Worm (Caenorhabditis elegans) whole organism, young adult: ENCODE results near the gene K08E4.7.

Experiments used
- F10E7.11 ChIP-seq: sonication (generic microtip); optimal IDR thresholded peaks from 2 replicates; lab custom pipeline; 2017; ENCODE audit warnings: mild to moderate bottlenecking, missing genetic modification characterization, moderate library complexity, missing compliant biosample characterization
- F22D6.2 ChIP-seq: sonication (generic microtip); optimal IDR thresholded peaks from 2 replicates; lab custom pipeline; 2016; ENCODE audit warnings: mild to moderate bottlenecking, missing genetic modification characterization, missing compliant biosample characterization
- F49E8.2 ChIP-seq: sonication (generic microtip); optimal IDR thresholded peaks from 3 replicates; lab custom pipeline; 2017; ENCODE audit warnings: missing genetic modification characterization, mild to moderate bottlenecking, missing compliant biosample characterization, antibody characterized with exemption, moderate library complexity; ENCODE audit not compliant: insufficient read depth
- F52B5.7 ChIP-seq: sonication (generic microtip); optimal IDR thresholded peaks from 2 replicates; lab custom pipeline; 2016; ENCODE audit warnings: mild to moderate bottlenecking, missing genetic modification characterization, missing compliant biosample characterization
- F55B11.4 ChIP-seq: sonication (generic microtip); optimal IDR thresholded peaks from 2 replicates; lab custom pipeline; 2016; ENCODE audit warnings: missing compliant biosample characterization, missing genetic modification characterization, borderline replicate concordance; ENCODE audit not compliant: insufficient read depth
- F57A8.1 ChIP-seq: fragments of 200-800 bp; sonication (Bioruptor generic); optimal IDR thresholded peaks from 2 replicates; lab custom pipeline; 2018; ENCODE audit warnings: mild to moderate bottlenecking, missing genetic modification characterization, moderate library complexity, missing compliant biosample characterization
- K11D2.4 ChIP-seq: fragments of 200-800 bp; sonication (Bioruptor generic); IDR thresholded peaks from 2 replicates; pipeline ENCODE4 v1.3.6; 2022; ENCODE audit warnings: missing genetic modification reagents, missing genetic modification characterization, missing compliant biosample characterization
- T07F8.4 ChIP-seq: sonication (generic microtip); optimal IDR thresholded peaks from 2 replicates; lab custom pipeline; 2016; ENCODE audit warnings: mild to moderate bottlenecking, missing genetic modification characterization, moderate library complexity, missing compliant biosample characterization
- Y53G8AR.9 ChIP-seq: fragments of 200-800 bp; sonication (Bioruptor generic); conservative IDR thresholded peaks from 2 replicates; pipeline ENCODE4 v1.3.6; 2022; ENCODE audit warnings: missing genetic modification reagents, missing genetic modification characterization, missing compliant biosample characterization
- Y56A3A.18 ChIP-seq: fragments of 200-800 bp; sonication (Bioruptor generic); IDR thresholded peaks from 2 replicates; pipeline ENCODE4 v1.3.6; 2022; ENCODE audit warnings: missing genetic modification reagents, missing genetic modification characterization, missing compliant biosample characterization
- attf-3 ChIP-seq: fragments of 200-800 bp; sonication (Bioruptor generic); conservative IDR thresholded peaks from 2 replicates; pipeline ENCODE4 v1.3.6; 2022; ENCODE audit warnings: missing genetic modification reagents, missing genetic modification characterization, missing compliant biosample characterization
- cebp-2 ChIP-seq: fragments of 200-800 bp; sonication (Bioruptor generic); IDR thresholded peaks from 2 replicates; pipeline ENCODE4 v1.3.6; 2022; ENCODE audit warnings: missing genetic modification characterization, missing compliant biosample characterization
- ceh-100 ChIP-seq: fragments of 200-800 bp; sonication (Bioruptor generic); IDR thresholded peaks from 2 replicates; pipeline ENCODE4 v1.3.6; 2022; ENCODE audit warnings: missing genetic modification reagents, missing genetic modification characterization, missing compliant biosample characterization
- ceh-27 ChIP-seq: fragments of 200-800 bp; sonication (Bioruptor generic); optimal IDR thresholded peaks from 2 replicates; lab custom pipeline; 2018; ENCODE audit warnings: mild to moderate bottlenecking, missing genetic modification characterization, moderate library complexity, missing compliant biosample characterization
- ceh-40 ChIP-seq: fragments of 200-800 bp; sonication (Bioruptor generic); IDR thresholded peaks from 2 replicates; pipeline ENCODE4 v1.3.6; 2022; ENCODE audit warnings: missing genetic modification characterization, missing compliant biosample characterization
- ceh-58 ChIP-seq: fragments of 200-800 bp; sonication (Bioruptor generic); IDR thresholded peaks from 2 replicates; pipeline ENCODE4 v1.3.6; 2022; ENCODE audit warnings: missing genetic modification characterization, missing compliant biosample characterization
- dox-1 ChIP-seq: fragments of 200-800 bp; sonication (Bioruptor generic); IDR thresholded peaks from 2 replicates; pipeline ENCODE4 v1.3.6; 2022; ENCODE audit warnings: missing genetic modification reagents, missing genetic modification characterization, missing compliant biosample characterization
- egrh-3 ChIP-seq: fragments of 200-800 bp; sonication (Bioruptor generic); IDR thresholded peaks from 2 replicates; pipeline ENCODE4 v1.3.6; 2022; ENCODE audit warnings: missing genetic modification reagents, missing genetic modification characterization, missing compliant biosample characterization
- ets-4 ChIP-seq: fragments of 200-800 bp; sonication (Bioruptor generic); optimal IDR thresholded peaks from 2 replicates; lab custom pipeline; 2018; ENCODE audit warnings: mild to moderate bottlenecking, missing genetic modification characterization, missing compliant biosample characterization
- hmg-1.2 ChIP-seq: fragments of 200-800 bp; sonication (Bioruptor generic); IDR thresholded peaks from 2 replicates; pipeline ENCODE4 v1.3.6; 2022; ENCODE audit warnings: missing genetic modification reagents, missing genetic modification characterization, missing compliant biosample characterization
- lag-1 ChIP-seq: fragments of 200-800 bp; sonication (Bioruptor generic); IDR thresholded peaks from 2 replicates; pipeline ENCODE4 v1.3.6; 2022; ENCODE audit warnings: missing genetic modification reagents, missing genetic modification characterization, missing compliant biosample characterization
- lin-40 ChIP-seq: sonication (generic microtip); optimal IDR thresholded peaks from 2 replicates; lab custom pipeline; 2016; ENCODE audit warnings: missing genetic modification characterization, mild to moderate bottlenecking, missing compliant biosample characterization, missing genotype, missing genetic modification reagents
- lin-54 ChIP-seq: fragments of 200-800 bp; sonication (Bioruptor generic); optimal IDR thresholded peaks from 2 replicates; lab custom pipeline; 2018; ENCODE audit warnings: mild to moderate bottlenecking, missing genetic modification characterization, missing compliant biosample characterization
- madf-3 ChIP-seq: fragments of 200-800 bp; sonication (Bioruptor generic); IDR thresholded peaks from 2 replicates; pipeline ENCODE4 v1.3.6; 2022; ENCODE audit warnings: missing genetic modification reagents, missing genetic modification characterization, missing compliant biosample characterization
- nhr-27 ChIP-seq: fragments of 200-800 bp; sonication (Bioruptor generic); optimal IDR thresholded peaks from 2 replicates; lab custom pipeline; 2018; ENCODE audit warnings: mild to moderate bottlenecking, missing genetic modification characterization, moderate library complexity, missing compliant biosample characterization
- nhr-90 ChIP-seq: sonication (generic microtip); optimal IDR thresholded peaks from 2 replicates; lab custom pipeline; 2016; ENCODE audit warnings: missing genotype, mild to moderate bottlenecking, missing genetic modification characterization, missing compliant biosample characterization
- pha-4 ChIP-seq: fragments of 150-350 bp; sonication (generic microtip); optimal IDR thresholded peaks from 2 replicates; lab custom pipeline; 2014; ENCODE audit warnings: missing biosample characterization, missing genetic modification reagents, missing genetic modification characterization
- rcor-1 ChIP-seq: fragments of 200-800 bp; sonication (Bioruptor generic); IDR thresholded peaks from 2 replicates; pipeline ENCODE4 v1.3.6; 2022; ENCODE audit warnings: missing genetic modification reagents, missing genetic modification characterization, missing compliant biosample characterization
- repo-1 ChIP-seq: sonication (generic microtip); optimal IDR thresholded peaks from 2 replicates; lab custom pipeline; 2017; ENCODE audit warnings: mild to moderate bottlenecking, missing genetic modification characterization, missing compliant biosample characterization
- somi-1 ChIP-seq: fragments of 200-800 bp; sonication (Bioruptor generic); optimal IDR thresholded peaks from 2 replicates; lab custom pipeline; 2018; ENCODE audit warnings: mild to moderate bottlenecking, missing genetic modification characterization, missing compliant biosample characterization
- sptf-2 ChIP-seq: fragments of 200-800 bp; sonication (Bioruptor generic); optimal IDR thresholded peaks from 2 replicates; lab custom pipeline; 2018; ENCODE audit warnings: mild to moderate bottlenecking, missing genetic modification characterization, missing compliant biosample characterization
- tbx-9 ChIP-seq: sonication (generic microtip); optimal IDR thresholded peaks from 2 replicates; lab custom pipeline; 2016; ENCODE audit warnings: borderline replicate concordance, missing genetic modification characterization, inconsistent platforms, missing compliant biosample characterization
- tlf-1 ChIP-seq: fragments of 200-800 bp; sonication (Bioruptor generic); optimal IDR thresholded peaks from 2 replicates; lab custom pipeline; 2018; ENCODE audit warnings: mild to moderate bottlenecking, missing genetic modification characterization, missing compliant biosample characterization
- unc-130 ChIP-seq: sonication (generic microtip); optimal IDR thresholded peaks from 2 replicates; lab custom pipeline; 2016; ENCODE audit warnings: missing genetic modification reagents, missing genetic modification characterization, missing compliant biosample characterization
- unc-62 ChIP-seq: fragments of 150-350 bp; optimal IDR thresholded peaks from 2 replicates; lab custom pipeline; 2014; ENCODE audit warnings: missing biosample characterization, missing genetic modification reagents, missing genetic modification characterization
- ztf-18 ChIP-seq: sonication (generic microtip); optimal IDR thresholded peaks from 2 replicates; lab custom pipeline; 2016; ENCODE audit warnings: missing genotype, mild to moderate bottlenecking, missing genetic modification characterization, missing compliant biosample characterization
- ztf-6 ChIP-seq: fragments of 200-800 bp; sonication (Bioruptor generic); IDR thresholded peaks from 2 replicates; pipeline ENCODE4 v1.3.6; 2022; ENCODE audit warnings: missing genetic modification reagents, missing genetic modification characterization, missing compliant biosample characterization

The K08E4.7 gene

DNA sequence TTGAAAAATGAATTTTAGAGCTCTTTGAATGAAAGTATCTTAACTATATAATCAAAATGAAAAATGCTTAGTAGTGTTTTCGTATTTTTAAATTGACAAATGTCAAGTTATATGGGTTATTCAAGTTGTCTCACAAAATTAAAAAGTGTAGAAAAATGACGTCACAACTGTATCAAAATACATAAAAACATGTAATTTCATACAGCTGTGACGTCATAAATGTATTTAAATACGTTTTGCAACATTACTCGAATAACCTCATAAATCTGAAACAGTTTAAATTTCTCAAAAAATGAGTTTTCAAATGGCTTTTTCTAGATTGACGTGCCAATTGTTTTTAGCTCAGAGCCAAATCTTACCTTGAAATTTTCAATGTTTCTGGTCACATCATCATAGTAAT lies 34.1 kb downstream of the K08E4.7 start:
- peak; percentile 34 for TF ChIP-seq lin-40 (tag; lab: Kevin White, UChicago)
- no peak for TF ChIP-seq Y56A3A.18 (GFP tag; lab: Robert Waterston, UW)

ce11 chrIV:12110339-12110738 lies 34.7 kb downstream of the K08E4.7 start, which contains the start of gene col-129:
TSS of gene col-129 (minus strand) at chrIV:12110439.
- TF ChIP-seq Y53G8AR.9 (GFP tag; lab: Robert Waterston, UW) (no peak), F10E7.11 (tag; lab: Kevin White, UChicago) (no peak), lag-1 (GFP tag; lab: Robert Waterston, UW) (no peak), cebp-2 (GFP tag; lab: Robert Waterston, UW) (no peak), attf-3 (GFP tag; lab: Robert Waterston, UW) (no peak), K11D2.4 (GFP tag; lab: Robert Waterston, UW) (no peak), lin-54 (GFP tag; lab: Kevin White, UChicago) (no peak), ceh-40 (GFP tag; lab: Robert Waterston, UW) (no peak), tbx-9 (tag; lab: Kevin White, UChicago) (no peak), T07F8.4 (tag; lab: Kevin White, UChicago) (no peak), madf-3 (GFP tag; lab: Robert Waterston, UW) (no peak), ceh-100 (no peak), hmg-1.2 (GFP tag; lab: Robert Waterston, UW) (no peak), ceh-27 (GFP tag; lab: Kevin White, UChicago) (no peak), ceh-58 (GFP tag; lab: Robert Waterston, UW) (no peak), F52B5.7 (tag; lab: Kevin White, UChicago) (no peak), unc-130 (no peak), nhr-27 (no peak)
- TF ChIP-seq, all 124 proteins: peak for 0

DNA sequence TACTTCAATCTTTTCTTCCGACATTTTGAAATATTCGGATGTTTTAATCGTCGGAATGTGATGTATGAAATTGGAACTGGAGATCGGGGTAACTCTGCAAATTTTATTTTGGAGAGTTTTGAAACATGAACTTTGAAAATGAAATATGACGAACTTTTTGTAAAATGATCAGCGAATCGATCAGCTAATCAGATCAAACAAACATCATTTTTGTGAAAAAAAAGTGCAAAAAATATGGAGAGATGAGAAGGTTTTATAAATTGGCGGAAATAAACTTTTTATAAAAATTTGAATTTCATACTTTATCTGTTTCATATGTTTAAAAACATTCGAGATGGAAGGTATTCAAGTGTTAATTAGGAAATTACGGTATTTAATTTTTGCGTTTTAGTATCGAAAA lies 35.9 kb downstream of the K08E4.7 start, which contains the start of gene dlc-2:
Gene dlc-2, minus strand, starts transcription at position 101 of the 400 bp plus-strand sequence.
- TF ChIP-seq sptf-2 (GFP tag; lab: Kevin White, UChicago) = no peak
- no peak for TF ChIP-seq F57A8.1 (GFP tag; lab: Kevin White, UChicago)
- no peak for TF ChIP-seq ztf-6 (GFP tag; lab: Robert Waterston, UW)
- no peak for TF ChIP-seq unc-62 (GFP tag; lab: Kevin White, UChicago)
- TF ChIP-seq F55B11.4 (tag; lab: Kevin White, UChicago) = no peak
- TF ChIP-seq ets-4 (GFP tag; lab: Kevin White, UChicago) = no peak
- TF ChIP-seq pha-4 (tag; lab: Kevin White, UChicago) = no peak
- TF ChIP-seq hmg-1.2 (GFP tag; lab: Robert Waterston, UW) = no peak
- no peak for TF ChIP-seq somi-1 (GFP tag; lab: Kevin White, UChicago)
- TF ChIP-seq tlf-1 (GFP tag; lab: Kevin White, UChicago) = no peak
- no peak for TF ChIP-seq dox-1 (GFP tag; lab: Robert Waterston, UW)
- TF ChIP-seq repo-1 (tag; lab: Kevin White, UChicago) = no peak
- TF ChIP-seq F22D6.2 = no peak
- TF ChIP-seq rcor-1 (GFP tag; lab: Robert Waterston, UW) = no peak
- no peak for TF ChIP-seq egrh-3

ce11 chrIV:12113056-12113455 lies 37.5 kb downstream of the K08E4.7 start:
- TF ChIP-seq ztf-18 (tag; lab: Kevin White, UChicago) (no peak), F49E8.2 (tag; lab: Kevin White, UChicago) (no peak), nhr-90 (no peak)
